Worm (Caenorhabditis elegans) whole organism, L1 larva: ENCODE data around the gene srw-62.

Experiments
- C04F5.9 ChIP-seq: sonication (generic microtip); optimal IDR thresholded peaks from 2 replicates; lab custom pipeline; 2016; ENCODE audit warnings: missing genetic modification characterization, missing compliant biosample characterization
- C16A3.4 ChIP-seq: fragments of 150-350 bp; optimal IDR thresholded peaks from 2 replicates; lab custom pipeline; 2014; ENCODE audit warnings: missing biosample characterization, missing genetic modification characterization
- C34B4.2 ChIP-seq: sonication (generic microtip); optimal IDR thresholded peaks from 2 replicates; lab custom pipeline; 2017; ENCODE audit warnings: mild to moderate bottlenecking, missing genetic modification characterization, missing compliant biosample characterization
- F16B12.6 ChIP-seq: fragments of 150-350 bp; optimal IDR thresholded peaks from 2 replicates; lab custom pipeline; 2014; ENCODE audit warnings: missing biosample characterization, missing genetic modification characterization
- alr-1 ChIP-seq: fragments of 200-800 bp; sonication (Bioruptor generic); optimal IDR thresholded peaks from 2 replicates; lab custom pipeline; 2018; ENCODE audit warnings: borderline replicate concordance, mild to moderate bottlenecking, missing genetic modification characterization, missing compliant biosample characterization
- ama-1 ChIP-seq: fragments of 150-350 bp; optimal IDR thresholded peaks from 2 replicates; lab custom pipeline; 2014
- blmp-1 ChIP-seq: fragments of 150-350 bp; optimal IDR thresholded peaks from 2 replicates; lab custom pipeline; 2014; ENCODE audit warnings: missing biosample characterization, missing genetic modification characterization
- ceh-8 ChIP-seq: fragments of 200-800 bp; sonication (Bioruptor generic); optimal IDR thresholded peaks from 2 replicates; lab custom pipeline; 2018; ENCODE audit warnings: mild to moderate bottlenecking, missing genetic modification characterization, moderate library complexity, missing compliant biosample characterization
- ceh-88 ChIP-seq: fragments of 200-800 bp; sonication (Bioruptor generic); IDR thresholded peaks from 2 replicates; pipeline ENCODE4 v1.3.6; 2022; ENCODE audit warnings: missing genetic modification characterization, missing compliant biosample characterization
- ces-1 ChIP-seq: fragments of 150-350 bp; optimal IDR thresholded peaks from 2 replicates; lab custom pipeline; 2014; ENCODE audit warnings: missing biosample characterization, missing genetic modification reagents, missing genetic modification characterization
- dsc-1 ChIP-seq: sonication (generic microtip); optimal IDR thresholded peaks from 2 replicates; lab custom pipeline; 2016; ENCODE audit warnings: mild to moderate bottlenecking, missing genetic modification characterization, missing compliant biosample characterization
- efl-1 ChIP-seq, 4 experiments: fragments of 150-350 bp; optimal IDR thresholded peaks in 3 of 4; peaks in 1 of 4; 1 replicate in 1 of 4; 2 replicates in 3 of 4; lab custom pipeline; 2014; ENCODE audit warnings: missing biosample characterization in 2 of 4, missing genetic modification characterization in 2 of 4, missing genetic modification reagents in 2 of 4
- egl-13 ChIP-seq: sonication (generic microtip); optimal IDR thresholded peaks from 2 replicates; lab custom pipeline; 2016; ENCODE audit warnings: missing genotype, missing genetic modification reagents, missing genetic modification characterization, missing compliant biosample characterization
- elt-2 ChIP-seq: sonication (generic microtip); optimal IDR thresholded peaks from 2 replicates; lab custom pipeline; 2016; ENCODE audit warnings: missing genetic modification characterization, mild to moderate bottlenecking, inconsistent platforms, missing compliant biosample characterization, missing genetic modification reagents
- elt-3 ChIP-seq, 6 experiments: fragments of 150-350 bp in 1 of 6; sonication (generic microtip); optimal IDR thresholded peaks; 2 replicates each; lab custom pipeline; 2017 to 2018; ENCODE audit warnings: missing biosample characterization in 6 of 6, missing genetic modification characterization in 6 of 6, inconsistent platforms in 1 of 6
- ets-5 ChIP-seq: fragments of 200-800 bp; sonication (Bioruptor generic); IDR thresholded peaks from 2 replicates; pipeline ENCODE4 v1.3.6; 2022; ENCODE audit warnings: missing genetic modification characterization, missing compliant biosample characterization
- grh-1 ChIP-seq: fragments of 200-800 bp; sonication (Bioruptor generic); IDR thresholded peaks from 2 replicates; pipeline ENCODE4 v1.3.6; 2022; ENCODE audit warnings: missing genetic modification reagents, missing genetic modification characterization, missing compliant biosample characterization
- hpl-2 ChIP-seq: fragments of 150-350 bp; optimal IDR thresholded peaks from 2 replicates; lab custom pipeline; 2014; ENCODE audit warnings: missing biosample characterization, missing genetic modification reagents, missing genetic modification characterization
- irx-1 ChIP-seq: sonication (generic microtip); optimal IDR thresholded peaks from 2 replicates; lab custom pipeline; 2016; ENCODE audit warnings: missing genetic modification characterization, missing compliant biosample characterization
- jun-1 ChIP-seq: fragments of 150-350 bp; optimal IDR thresholded peaks from 2 replicates; lab custom pipeline; 2014; ENCODE audit warnings: missing biosample characterization, missing genetic modification reagents, missing genetic modification characterization
- lin-13 ChIP-seq: fragments of 150-350 bp; optimal IDR thresholded peaks from 2 replicates; lab custom pipeline; 2014; ENCODE audit warnings: missing biosample characterization, missing genetic modification reagents, missing genetic modification characterization
- lin-39 ChIP-seq: fragments of 150-350 bp; optimal IDR thresholded peaks from 2 replicates; lab custom pipeline; 2014; ENCODE audit warnings: missing biosample characterization, missing genetic modification reagents, missing genetic modification characterization
- lir-3 ChIP-seq: sonication (generic microtip); optimal IDR thresholded peaks from 2 replicates; lab custom pipeline; 2016; ENCODE audit warnings: mild to moderate bottlenecking, missing genetic modification characterization, moderate library complexity, missing compliant biosample characterization; ENCODE audit not compliant: poor library complexity
- lsy-2 ChIP-seq, 2 experiments: fragments of 150-350 bp; optimal IDR thresholded peaks; 2 replicates each; lab custom pipeline; 2014; ENCODE audit warnings: missing biosample characterization in 2 of 2, missing genetic modification characterization in 2 of 2
- mdl-1 ChIP-seq, 2 experiments: fragments of 150-350 bp; optimal IDR thresholded peaks; 2 replicates each; lab custom pipeline; 2014 to 2017; ENCODE audit warnings: missing biosample characterization in 2 of 2, missing genetic modification characterization in 2 of 2, inconsistent platforms in 1 of 2
- mef-2 ChIP-seq: fragments of 150-350 bp; optimal IDR thresholded peaks from 2 replicates; lab custom pipeline; 2014; ENCODE audit warnings: missing biosample characterization, missing genetic modification characterization
- mep-1 ChIP-seq: fragments of 150-350 bp; optimal IDR thresholded peaks from 2 replicates; lab custom pipeline; 2014; ENCODE audit warnings: missing biosample characterization, missing genetic modification characterization
- nhr-11 ChIP-seq: fragments of 150-350 bp; optimal IDR thresholded peaks from 2 replicates; lab custom pipeline; 2014; ENCODE audit warnings: missing biosample characterization, missing genetic modification characterization
- nhr-12 ChIP-seq: sonication (generic microtip); optimal IDR thresholded peaks from 2 replicates; lab custom pipeline; 2017; ENCODE audit warnings: missing biosample characterization, missing genetic modification characterization
- nhr-19 ChIP-seq: fragments of 200-800 bp; sonication (Bioruptor generic); conservative IDR thresholded peaks from 2 replicates; pipeline ENCODE4 v1.3.6; 2022; ENCODE audit warnings: missing genetic modification characterization, missing compliant biosample characterization
- nhr-20 ChIP-seq: sonication (generic microtip); optimal IDR thresholded peaks from 2 replicates; lab custom pipeline; 2016; ENCODE audit warnings: mild to moderate bottlenecking, missing genetic modification characterization, missing compliant biosample characterization
- nhr-28 ChIP-seq: fragments of 150-350 bp; optimal IDR thresholded peaks from 2 replicates; lab custom pipeline; 2014; ENCODE audit warnings: missing biosample characterization, missing genetic modification characterization
- nhr-76 ChIP-seq: sonication (generic microtip); optimal IDR thresholded peaks from 2 replicates; lab custom pipeline; 2017; ENCODE audit warnings: missing biosample characterization, missing genetic modification characterization
- nhr-84 ChIP-seq: sonication (generic microtip); optimal IDR thresholded peaks from 2 replicates; lab custom pipeline; 2017; ENCODE audit warnings: missing biosample characterization, missing genetic modification characterization
- nhr-85 ChIP-seq: sonication (generic microtip); peaks from one replicate; lab custom pipeline; 2016; ENCODE audit warnings: missing genetic modification characterization, inconsistent platforms, missing compliant biosample characterization
- nhr-90 ChIP-seq: sonication (generic microtip); optimal IDR thresholded peaks from 2 replicates; lab custom pipeline; 2016; ENCODE audit warnings: mild to moderate bottlenecking, missing genetic modification characterization, missing compliant biosample characterization; ENCODE audit not compliant: poor library complexity
- pax-3 ChIP-seq: fragments of 200-800 bp; sonication (Bioruptor generic); optimal IDR thresholded peaks from 2 replicates; lab custom pipeline; 2018; ENCODE audit warnings: mild to moderate bottlenecking, missing genetic modification characterization, moderate library complexity, missing compliant biosample characterization
- pqm-1 ChIP-seq: sonication (generic microtip); optimal IDR thresholded peaks from 3 replicates; lab custom pipeline; 2017; ENCODE audit warnings: missing biosample characterization, missing genetic modification characterization
- rnt-1 ChIP-seq: sonication (generic microtip); optimal IDR thresholded peaks from 2 replicates; lab custom pipeline; 2016; ENCODE audit warnings: mild to moderate bottlenecking, missing genetic modification characterization, moderate library complexity, missing compliant biosample characterization
- snpc-4 ChIP-seq: fragments of 150-350 bp; optimal IDR thresholded peaks from 2 replicates; lab custom pipeline; 2014; ENCODE audit warnings: missing biosample characterization, missing genetic modification characterization
- sox-4 ChIP-seq: sonication (generic microtip); optimal IDR thresholded peaks from 2 replicates; lab custom pipeline; 2016; ENCODE audit warnings: missing genetic modification characterization, missing compliant biosample characterization
- sup-37 ChIP-seq: fragments of 200-800 bp; sonication (Bioruptor generic); optimal IDR thresholded peaks from 2 replicates; lab custom pipeline; 2018; ENCODE audit warnings: mild to moderate bottlenecking, missing genetic modification characterization, missing compliant biosample characterization
- swsn-7 ChIP-seq: sonication (generic microtip); optimal IDR thresholded peaks from 2 replicates; lab custom pipeline; 2016; ENCODE audit warnings: missing genetic modification characterization, missing compliant biosample characterization
- tlp-1 ChIP-seq: fragments of 150-350 bp; optimal IDR thresholded peaks from 2 replicates; lab custom pipeline; 2014; ENCODE audit warnings: missing biosample characterization, missing genetic modification characterization
- unc-30 ChIP-seq: sonication (generic microtip); optimal IDR thresholded peaks from 2 replicates; lab custom pipeline; 2017; ENCODE audit warnings: missing biosample characterization, missing genetic modification characterization
- unc-86 ChIP-seq: sonication (generic microtip); optimal IDR thresholded peaks from 2 replicates; lab custom pipeline; 2016; ENCODE audit warnings: missing genetic modification characterization, missing compliant biosample characterization
- vab-15 ChIP-seq: sonication (generic microtip); optimal IDR thresholded peaks from 2 replicates; lab custom pipeline; 2017; ENCODE audit warnings: missing genotype, mild to moderate bottlenecking, missing genetic modification characterization, missing compliant biosample characterization
- ztf-11 ChIP-seq, 2 experiments: sonication (generic microtip); optimal IDR thresholded peaks; 2 replicates each; lab custom pipeline; 2016 to 2017; ENCODE audit warnings: missing genetic modification characterization in 2 of 2, missing biosample characterization in 1 of 2, missing compliant biosample characterization in 1 of 2
- ztf-4 ChIP-seq: fragments of 150-350 bp; optimal IDR thresholded peaks from 2 replicates; lab custom pipeline; 2014; ENCODE audit warnings: missing biosample characterization, missing genetic modification characterization

srw-62 gene

DNA sequence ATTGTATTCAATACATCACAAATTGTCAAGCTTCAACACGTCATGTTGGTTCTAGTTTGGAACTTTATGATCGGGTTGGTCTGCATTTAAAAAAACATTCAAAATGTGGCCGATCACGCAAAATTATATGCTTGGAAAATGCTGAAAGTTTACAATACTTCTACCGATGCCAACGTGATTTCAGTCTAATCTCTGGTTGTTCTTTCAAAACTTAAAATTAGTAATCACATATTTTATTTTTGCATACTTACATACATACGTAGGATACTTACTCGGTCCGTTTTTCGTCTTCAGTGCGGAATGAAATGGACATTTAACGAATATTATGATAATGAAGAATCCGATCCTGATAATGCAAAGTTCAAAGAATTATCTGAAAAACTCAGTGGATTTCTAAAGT, at the start of gene srw-62:
TSS of gene srw-62 (plus strand) at position 301 of the 400 bp plus-strand sequence.
- no peak for TF ChIP-seq ztf-4
- no peak for TF ChIP-seq vab-15 (tag; lab: Kevin White, UChicago)
- no peak for TF ChIP-seq nhr-20 (tag; lab: Kevin White, UChicago)
- no peak for TF ChIP-seq tlp-1 (tag; lab: Kevin White, UChicago)
- TF ChIP-seq sup-37 (GFP tag; lab: Kevin White, UChicago) = no peak
- no peak for TF ChIP-seq irx-1 (tag; lab: Kevin White, UChicago)
- TF ChIP-seq elt-3 (tag; optimal IDR thresholded peaks at IDR 0.05; lab: Kevin White, UChicago) = no peak
- no peak for TF ChIP-seq unc-86 (tag; lab: Kevin White, UChicago)
- no peak for TF ChIP-seq lin-13
- TF ChIP-seq unc-30 (tag; lab: Kevin White, UChicago) = no peak
- no peak for TF ChIP-seq pqm-1
- no peak for TF ChIP-seq alr-1 (tag; lab: Kevin White, UChicago)
- no peak for TF ChIP-seq snpc-4 (tag; lab: Kevin White, UChicago)
- no peak for TF ChIP-seq nhr-90 (tag; lab: Kevin White, UChicago)
- no peak for TF ChIP-seq swsn-7 (tag; lab: Kevin White, UChicago)

ce11 chrII:7776232-7776631, 49.0 kb upstream of the srw-62 start:
- TF ChIP-seq jun-1 (tag; lab: Kevin White, UChicago) (no peak), ceh-8 (no peak), ztf-11 (tag; optimal IDR thresholded peaks at IDR 0.05; lab: Kevin White, UChicago) (no peak), mep-1 (no peak), efl-1 (optimal IDR thresholded peaks at IDR 0.05; lab: Kevin White, UChicago) (no peak), efl-1 (GFP tag; optimal IDR thresholded peaks at IDR 0.05 in 1 of 2; lab: Kevin White, UChicago) (peak in 1 of 2 experiments; percentile 39), nhr-11 (no peak), egl-13 (tag; lab: Kevin White, UChicago) (no peak), C04F5.9 (tag; lab: Kevin White, UChicago) (no peak), nhr-85 (peak; percentile 70), elt-3 (tag; optimal IDR thresholded peaks at IDR 0.05; lab: Kevin White, UChicago) (no peak), sup-37 (GFP tag; lab: Kevin White, UChicago) (no peak), lin-39 (tag; lab: Kevin White, UChicago) (no peak), ces-1 (GFP tag; lab: Kevin White, UChicago) (no peak), nhr-12 (no peak), blmp-1 (peak; percentile 38), ama-1 (no peak), mef-2 (tag; lab: Kevin White, UChicago) (no peak), lsy-2 (tag; optimal IDR thresholded peaks at IDR 0.05; lab: Kevin White, UChicago) (no peak), lin-13 (no peak), pax-3 (tag; lab: Kevin White, UChicago) (no peak), sox-4 (tag; lab: Kevin White, UChicago) (no peak), nhr-28 (tag; lab: Kevin White, UChicago) (no peak), nhr-84 (tag; lab: Kevin White, UChicago) (no peak)
- TF ChIP-seq, all 84 proteins: peak for 3

DNA sequence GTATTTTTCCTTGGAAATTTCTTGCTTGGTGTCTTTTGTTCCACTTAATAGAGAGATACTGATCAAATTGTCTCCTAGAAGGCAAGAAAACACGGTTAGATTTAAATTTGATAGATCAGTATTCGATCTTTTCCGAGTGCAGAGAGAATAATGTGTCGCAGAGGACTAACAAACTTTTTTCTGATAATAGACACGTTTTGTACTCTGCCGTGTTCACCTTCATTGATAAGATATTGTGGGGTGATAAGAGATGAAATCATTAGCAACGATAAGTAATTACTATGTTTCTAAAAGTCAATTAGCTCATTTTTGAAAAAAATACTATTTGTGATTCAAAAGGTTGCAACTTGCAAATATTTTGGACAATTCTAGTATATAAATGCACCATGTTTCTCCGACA, 48.5 kb upstream of the srw-62 start:
- TF ChIP-seq ces-1 (GFP tag; lab: Kevin White, UChicago) (no peak), jun-1 (tag; lab: Kevin White, UChicago) (no peak), C34B4.2 (no peak), mep-1 (no peak), dsc-1 (tag; lab: Kevin White, UChicago) (no peak), hpl-2 (GFP tag; lab: Kevin White, UChicago) (no peak), F16B12.6 (tag; lab: Kevin White, UChicago) (no peak), ztf-4 (no peak), blmp-1 (peak; percentile 34), ztf-11 (tag; optimal IDR thresholded peaks at IDR 0.05; lab: Kevin White, UChicago) (no peak), grh-1 (GFP tag; lab: Robert Waterston, UW) (0 out of 2 replicates have a peak, but pooled peaks have one; percentile 15), rnt-1 (no peak), nhr-19 (no peak; the same call in 1 of the 2 replicates), ama-1 (no peak), swsn-7 (tag; lab: Kevin White, UChicago) (no peak), ceh-88 (GFP tag; lab: Robert Waterston, UW) (no peak), nhr-90 (tag; lab: Kevin White, UChicago) (peak; percentile 24), mdl-1 (tag; optimal IDR thresholded peaks at IDR 0.05; lab: Kevin White, UChicago) (no peak), elt-2 (tag; lab: Kevin White, UChicago) (peak; percentile 75), pax-3 (tag; lab: Kevin White, UChicago) (no peak), ets-5 (GFP tag; lab: Robert Waterston, UW) (no peak), tlp-1 (tag; lab: Kevin White, UChicago) (peak; percentile 14), nhr-76 (no peak), C16A3.4 (tag; lab: Kevin White, UChicago) (no peak), elt-3 (tag; optimal IDR thresholded peaks at IDR 0.05; lab: Kevin White, UChicago) (peak; percentile 29 to 97 (median 86)), lir-3 (tag; lab: Kevin White, UChicago) (no peak)
